Worm (Caenorhabditis elegans): ENCODE results near the gene pho-13.

- no peak for TF ChIP-seq elt-1 (tag; optimal IDR thresholded peaks at IDR 0.05; ENCODE audit: borderline replicate concordance, insufficient read depth)
- no peak for TF ChIP-seq zip-8 (tag; optimal IDR thresholded peaks at IDR 0.05)
- no peak for TF ChIP-seq pha-4 (tag; optimal IDR thresholded peaks at IDR 0.05)
- no peak for TF ChIP-seq sptf-1 (tag; optimal IDR thresholded peaks at IDR 0.05)
- TF ChIP-seq unc-39 (tag; optimal IDR thresholded peaks at IDR 0.05): no peak
- no peak for TF ChIP-seq ztf-11 (tag; optimal IDR thresholded peaks at IDR 0.05)
- no peak for TF ChIP-seq mab-5 (tag; optimal IDR thresholded peaks at IDR 0.05)
- TF ChIP-seq unc-62 (GFP tag; optimal IDR thresholded peaks at IDR 0.05): no peak
- no peak for TF ChIP-seq nhr-28 (tag; optimal IDR thresholded peaks at IDR 0.05)
- no peak for TF ChIP-seq nhr-237 (tag; optimal IDR thresholded peaks at IDR 0.05)
- TF ChIP-seq ceh-39 (tag; optimal IDR thresholded peaks at IDR 0.05): no peak
Measured at ce11 chrII:8755270-8755669, 51.6 kb downstream of the pho-13 start, which contains the start of gene K08F8.7.
